Worm (Caenorhabditis elegans): Measurements from ENCODE around the gene T19H12.2.
A peak's percentile ranks its signal among the peaks of the same experiment; 100 is the strongest.

Gene T19H12.2

ce11 chrV:4905953-4906352, 15.7 kb downstream of the T19H12.2 start, which contains the start of gene ugt-14:
ugt-14 (plus strand) TSS chrV:4906253.
- TF ChIP-seq ztf-4 (tag; optimal IDR thresholded peaks at IDR 0.05) (no peak), fos-1 (tag; optimal IDR thresholded peaks at IDR 0.05) (no peak), lin-39 (tag; optimal IDR thresholded peaks at IDR 0.05) (no peak), elt-3 (tag; optimal IDR thresholded peaks at IDR 0.05) (no peak), lin-15B (tag; optimal IDR thresholded peaks at IDR 0.05) (no peak), nhr-67 (tag; optimal IDR thresholded peaks at IDR 0.05) (no peak), mdl-1 (tag; optimal IDR thresholded peaks at IDR 0.05) (no peak), daf-12 (tag; optimal IDR thresholded peaks at IDR 0.05) (no peak), unc-39 (tag; optimal IDR thresholded peaks at IDR 0.05) (no peak), hmg-11 (tag; optimal IDR thresholded peaks at IDR 0.05) (no peak), elt-2 (tag; optimal IDR thresholded peaks at IDR 0.05) (no peak), elt-1 (tag; optimal IDR thresholded peaks at IDR 0.05) (no peak), mml-1 (tag; optimal IDR thresholded peaks at IDR 0.05) (no peak), skn-1 (tag; optimal IDR thresholded peaks at IDR 0.05) (no peak), nhr-12 (tag; optimal IDR thresholded peaks at IDR 0.05) (no peak), egl-27 (tag; optimal IDR thresholded peaks at IDR 0.05) (no peak), pqm-1 (tag; optimal IDR thresholded peaks at IDR 0.05) (no peak), fkh-10 (GFP tag; optimal IDR thresholded peaks at IDR 0.05) (no peak), unc-62 (GFP tag; optimal IDR thresholded peaks at IDR 0.05) (no peak), nhr-23 (tag; optimal IDR thresholded peaks at IDR 0.05) (no peak)

- TF ChIP-seq nhr-43 (tag; optimal IDR thresholded peaks at IDR 0.05; ENCODE audit: poor library complexity, severe bottlenecking) (peak; percentile 49), lsy-12 (tag; optimal IDR thresholded peaks at IDR 0.05) (no peak), pqm-1 (tag; optimal IDR thresholded peaks at IDR 0.05) (no peak), ztf-4 (tag; optimal IDR thresholded peaks at IDR 0.05) (no peak), aly-2 (tag; optimal IDR thresholded peaks at IDR 0.05) (no peak), nhr-25 (tag; optimal IDR thresholded peaks at IDR 0.05) (peak; percentile 58), elt-1 (tag; optimal IDR thresholded peaks at IDR 0.05) (peak; percentile 9), skn-1 (tag; optimal IDR thresholded peaks at IDR 0.05) (no peak), elt-3 (tag; optimal IDR thresholded peaks at IDR 0.05) (peak in 1 of 3 experiments; percentile 43), nhr-23 (tag; optimal IDR thresholded peaks at IDR 0.05) (peak; percentile 54), ama-1 (optimal IDR thresholded peaks at IDR 0.05) (no peak)
Measured at ce11 chrV:4908591-4908990, 18.4 kb downstream of the T19H12.2 start, which contains the start of gene ugt-13. ugt-13 (plus strand) TSS chrV:4908884.

- TF ChIP-seq unc-62 (GFP tag; optimal IDR thresholded peaks at IDR 0.05) (no peak), nhr-43 (tag; optimal IDR thresholded peaks at IDR 0.05; ENCODE audit: poor library complexity, severe bottlenecking) (peak; percentile 77), lin-15B (tag; optimal IDR thresholded peaks at IDR 0.05) (no peak), nhr-28 (tag; optimal IDR thresholded peaks at IDR 0.05) (no peak), daf-12 (tag; optimal IDR thresholded peaks at IDR 0.05) (no peak), skn-1 (tag; optimal IDR thresholded peaks at IDR 0.05) (no peak), ztf-11 (tag; optimal IDR thresholded peaks at IDR 0.05) (no peak), nhr-76 (tag; optimal IDR thresholded peaks at IDR 0.05) (no peak), snpc-4 (tag; optimal IDR thresholded peaks at IDR 0.05) (no peak), elt-1 (tag; optimal IDR thresholded peaks at IDR 0.05) (peak; percentile 62), zag-1 (tag; optimal IDR thresholded peaks at IDR 0.05) (no peak), nhr-23 (tag; optimal IDR thresholded peaks at IDR 0.05) (peak; percentile 30)
Measured at ce11 chrV:4912313-4912712, 22.1 kb downstream of the T19H12.2 start, which contains the start of gene H23N18.5. H23N18.5 (minus strand) TSS chrV:4912381.

ce11 chrV:4913853-4914252, 23.6 kb downstream of the T19H12.2 start:
- no peak for TF ChIP-seq aly-2 (tag; optimal IDR thresholded peaks at IDR 0.05)
- no peak for TF ChIP-seq fkh-10 (GFP tag; optimal IDR thresholded peaks at IDR 0.05)
- TF ChIP-seq egl-5 (tag; optimal IDR thresholded peaks at IDR 0.05): no peak

- TF ChIP-seq nhr-67 (tag; optimal IDR thresholded peaks at IDR 0.05): no peak
- TF ChIP-seq pqm-1 (tag; optimal IDR thresholded peaks at IDR 0.05): peak; percentile 26
- peak; percentile 72 for TF ChIP-seq elt-2 (tag; optimal IDR thresholded peaks at IDR 0.05)
- no peak for TF ChIP-seq eor-1 (tag; optimal IDR thresholded peaks at IDR 0.05)
- TF ChIP-seq nhr-77 (tag; optimal IDR thresholded peaks at IDR 0.05): no peak
- TF ChIP-seq ceh-82 (tag; optimal IDR thresholded peaks at IDR 0.05): no peak
- TF ChIP-seq zag-1 (tag; optimal IDR thresholded peaks at IDR 0.05): no peak
- TF ChIP-seq nhr-23 (tag; optimal IDR thresholded peaks at IDR 0.05): no peak
- no peak for TF ChIP-seq hmg-11 (tag; optimal IDR thresholded peaks at IDR 0.05)
- TF ChIP-seq nhr-25 (tag; optimal IDR thresholded peaks at IDR 0.05): no peak
- TF ChIP-seq nhr-76 (tag; optimal IDR thresholded peaks at IDR 0.05): no peak
- no peak for TF ChIP-seq lin-39 (tag; optimal IDR thresholded peaks at IDR 0.05)
- no peak for TF ChIP-seq mml-1 (tag; optimal IDR thresholded peaks at IDR 0.05)
- TF ChIP-seq ceh-16 (tag; optimal IDR thresholded peaks at IDR 0.05): no peak
- no peak for TF ChIP-seq skn-1 (tag; optimal IDR thresholded peaks at IDR 0.05)
Measured at ce11 chrV:4914879-4915278, 24.6 kb downstream of the T19H12.2 start, which contains the start of gene H23N18.6. H23N18.6 (minus strand) TSS chrV:4915079.

Data from whole organism, L3 larva.